Fruit fly (Drosophila melanogaster): Measurements from ENCODE around the gene Pi3K21B.

DNA sequence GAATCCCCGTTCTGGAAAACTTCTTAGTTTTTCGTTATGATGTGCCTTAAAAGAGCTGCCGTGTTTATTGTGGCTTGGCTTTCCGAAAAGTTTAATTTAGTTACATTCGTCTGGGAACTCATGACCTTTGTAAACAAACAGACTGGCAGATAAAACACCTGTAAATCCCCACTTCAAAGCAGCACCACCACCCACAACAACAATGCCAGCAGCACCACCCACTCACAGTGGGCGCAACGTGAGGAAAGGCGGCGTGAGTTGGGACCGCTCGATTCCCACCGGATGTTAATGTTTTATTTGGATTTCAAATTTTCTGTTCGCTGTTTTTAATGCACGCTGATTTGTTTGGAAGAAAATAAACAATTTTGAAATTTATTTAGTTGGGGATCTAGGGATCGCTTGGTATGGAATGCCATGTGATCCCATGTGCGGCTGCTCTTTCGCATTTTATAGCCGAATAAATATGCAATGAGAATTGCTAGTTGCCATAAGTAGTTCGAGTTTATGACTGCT lies 10.6 kb downstream of the Pi3K21B start:
- TF ChIP-seq Hr83 (GFP tag; optimal IDR thresholded peaks at IDR 0.05; ENCODE audit: poor library complexity, severe bottlenecking) (no peak), lola (GFP tag; optimal IDR thresholded peaks at IDR 0.05) (no peak)
